Worm (Caenorhabditis elegans): Measurements from ENCODE around the gene nhr-1.

nhr-1 gene

ce11 chrX:17517872-17518271, 4.0 kb downstream of the nhr-1 start:
- no peak for TF ChIP-seq somi-1 (GFP tag; optimal IDR thresholded peaks at IDR 0.05)
- no peak for TF ChIP-seq B0261.1 (tag; optimal IDR thresholded peaks at IDR 0.05)
- peak; percentile 90 for TF ChIP-seq unc-62 (GFP tag; optimal IDR thresholded peaks at IDR 0.05)
- TF ChIP-seq athp-1 (tag; optimal IDR thresholded peaks at IDR 0.05) = no peak
- TF ChIP-seq cebp-1 (GFP tag; IDR thresholded peaks at IDR 0.05) = no peak
- peak; percentile 57 for TF ChIP-seq cebp-1 (tag; optimal IDR thresholded peaks at IDR 0.05)
- no peak for TF ChIP-seq F22D6.2 (tag; optimal IDR thresholded peaks at IDR 0.05)
- TF ChIP-seq C17E4.6 (GFP tag; IDR thresholded peaks at IDR 0.05) = no peak

DNA sequence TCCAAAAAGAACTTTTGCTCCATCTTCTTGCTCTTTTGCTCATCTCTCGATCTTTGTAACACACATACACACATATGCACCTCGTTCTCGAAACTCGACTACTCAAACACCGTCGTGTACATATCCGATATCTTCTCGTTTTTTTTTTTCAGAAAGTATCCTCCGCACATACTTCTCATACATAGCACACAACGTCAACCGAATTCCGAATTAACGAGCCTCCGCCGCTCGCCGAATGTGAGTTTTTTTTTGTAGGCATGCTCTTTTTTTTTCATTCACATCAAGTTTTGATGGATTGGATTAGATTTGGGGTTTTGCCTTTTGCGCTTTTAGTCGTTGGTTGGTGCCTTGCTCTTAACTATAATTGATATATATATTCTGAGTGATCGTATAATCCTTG, 4.4 kb downstream of the nhr-1 start:
- no peak for TF ChIP-seq F49E8.2 (tag; optimal IDR thresholded peaks at IDR 0.05; ENCODE audit: insufficient read depth)
- TF ChIP-seq dox-1 (GFP tag; IDR thresholded peaks at IDR 0.05) = no peak
- no peak for TF ChIP-seq mes-4 (tag; optimal IDR thresholded peaks at IDR 0.05)
- no peak for TF ChIP-seq sea-2 (GFP tag; IDR thresholded peaks at IDR 0.05)
- TF ChIP-seq K11D2.4 (GFP tag; IDR thresholded peaks at IDR 0.05) = no peak
- TF ChIP-seq nhr-179 (tag; optimal IDR thresholded peaks at IDR 0.05) = no peak
- no peak for TF ChIP-seq let-526 (GFP tag; IDR thresholded peaks at IDR 0.05)
- TF ChIP-seq egl-18 (GFP tag; IDR thresholded peaks at IDR 0.05) = no peak
- TF ChIP-seq mcd-1 (GFP tag; IDR thresholded peaks at IDR 0.05) = no peak
- no peak for TF ChIP-seq aptf-3 (GFP tag; IDR thresholded peaks at IDR 0.05)
- TF ChIP-seq aptf-2 (GFP tag; conservative IDR thresholded peaks at IDR 0.05) = no peak
- TF ChIP-seq madf-6 (GFP tag; IDR thresholded peaks at IDR 0.05) = no peak
- no peak for TF ChIP-seq F52B5.7 (tag; optimal IDR thresholded peaks at IDR 0.05)
- TF ChIP-seq chd-7 (tag; optimal IDR thresholded peaks at IDR 0.05) = no peak

- peak; percentile 83 for TF ChIP-seq zfh-2 (GFP tag; conservative IDR thresholded peaks at IDR 0.05)
- TF ChIP-seq bed-2 (GFP tag; IDR thresholded peaks at IDR 0.05) = no peak
- TF ChIP-seq pbrm-1 (GFP tag; IDR thresholded peaks at IDR 0.05) = no peak
- TF ChIP-seq F39B2.1 (GFP tag; IDR thresholded peaks at IDR 0.05) = no peak
- TF ChIP-seq K11D2.4 (GFP tag; IDR thresholded peaks at IDR 0.05) = no peak
- 0 out of 2 replicates have a peak, but pooled peaks have one; percentile 7 for TF ChIP-seq hmg-1.2 (GFP tag; IDR thresholded peaks at IDR 0.05)
- TF ChIP-seq nhr-90 (tag; optimal IDR thresholded peaks at IDR 0.05) = no peak
- TF ChIP-seq cebp-1 (GFP tag; IDR thresholded peaks at IDR 0.05) = no peak
- TF ChIP-seq cebp-1 (tag; optimal IDR thresholded peaks at IDR 0.05) = peak; percentile 33
- peak; percentile 62 for TF ChIP-seq K12H6.12 (tag; optimal IDR thresholded peaks at IDR 0.05)
Observed at ce11 chrX:17519476-17519875, 5.6 kb downstream of the nhr-1 start.

DNA sequence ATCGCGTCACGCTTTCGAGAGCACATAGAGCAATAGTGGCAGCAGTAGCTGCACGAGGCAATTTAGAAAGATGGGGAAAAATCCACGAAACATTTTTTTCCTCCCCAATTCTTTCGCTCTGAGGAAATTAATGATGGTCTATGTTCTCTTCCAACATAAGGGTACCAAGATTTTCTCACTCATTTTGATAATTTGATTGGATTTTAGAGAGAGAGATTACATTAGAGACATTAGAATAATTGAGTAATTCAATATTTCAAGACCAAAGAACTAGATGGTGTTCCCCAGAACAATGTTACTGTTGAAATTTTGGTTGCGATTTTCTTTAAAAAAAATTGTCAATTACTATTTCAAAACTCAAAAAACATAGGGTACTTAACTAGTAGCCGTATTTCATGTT, 7.6 kb downstream of the nhr-1 start:
- TF ChIP-seq K11D2.4 (GFP tag; IDR thresholded peaks at IDR 0.05) = 0 out of 2 replicates have a peak, but pooled peaks have one; percentile 15
- TF ChIP-seq aptf-2 (GFP tag; conservative IDR thresholded peaks at IDR 0.05) = no peak

DNA sequence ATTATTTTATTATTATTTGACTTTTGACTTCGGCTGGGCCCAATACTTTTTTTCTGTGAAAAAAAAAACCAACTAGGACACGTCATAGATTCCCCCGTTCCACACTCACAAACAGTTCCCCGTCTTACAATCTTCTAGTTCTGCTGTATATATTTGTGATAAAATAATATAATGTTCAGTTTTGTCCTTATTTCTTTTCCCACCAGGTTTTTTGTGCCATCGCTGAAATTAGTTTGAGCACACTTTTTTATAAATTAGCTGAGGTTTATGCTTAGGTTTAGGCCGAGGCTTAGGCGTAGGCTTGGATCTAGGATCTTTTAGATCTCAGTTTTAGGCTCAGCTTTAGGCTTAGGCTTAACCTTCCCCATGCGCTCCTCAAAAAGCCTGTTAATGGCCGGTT, 13.5 kb downstream of the nhr-1 start:
- TF ChIP-seq ccch-3 (GFP tag; optimal IDR thresholded peaks at IDR 0.05) = no peak
- no peak for TF ChIP-seq B0035.1 (tag; optimal IDR thresholded peaks at IDR 0.05)
- no peak for TF ChIP-seq Y95B8A.8 (GFP tag; IDR thresholded peaks at IDR 0.05)
- TF ChIP-seq nfyb-1 (GFP tag; IDR thresholded peaks at IDR 0.05) = 0 out of 2 replicates have a peak, but pooled peaks have one; percentile 18
- TF ChIP-seq ekl-4 (GFP tag; IDR thresholded peaks at IDR 0.05) = 0 out of 2 replicates have a peak, but pooled peaks have one; percentile 36
- no peak for TF ChIP-seq lag-1 (GFP tag; IDR thresholded peaks at IDR 0.05)
- no peak for TF ChIP-seq K12H6.12 (tag; optimal IDR thresholded peaks at IDR 0.05)
